Worm (Caenorhabditis elegans) whole organism, young adult: ENCODE data around the gene cht-6.

Experiments used
- B0035.1 ChIP-seq: sonication (generic microtip); optimal IDR thresholded peaks from 2 replicates; lab custom pipeline; 2016; ENCODE audit warnings: missing genetic modification characterization, mild to moderate bottlenecking, missing compliant biosample characterization, missing genotype, missing genetic modification reagents
- B0261.1 ChIP-seq: sonication (generic microtip); optimal IDR thresholded peaks from 2 replicates; lab custom pipeline; 2016; ENCODE audit warnings: mild to moderate bottlenecking, missing genetic modification characterization, moderate library complexity, missing compliant biosample characterization
- C06A6.2 ChIP-seq: fragments of 200-800 bp; sonication (Bioruptor generic); conservative IDR thresholded peaks from 2 replicates; pipeline ENCODE4 v1.3.6; 2022; ENCODE audit warnings: missing genetic modification characterization, missing compliant biosample characterization
- D2030.7 ChIP-seq: fragments of 200-800 bp; sonication (Bioruptor generic); IDR thresholded peaks from 2 replicates; pipeline ENCODE4 v1.3.6; 2022; ENCODE audit warnings: missing genetic modification reagents, missing genetic modification characterization, missing compliant biosample characterization
- F49E8.2 ChIP-seq: sonication (generic microtip); optimal IDR thresholded peaks from 3 replicates; lab custom pipeline; 2017; ENCODE audit warnings: missing genetic modification characterization, mild to moderate bottlenecking, missing compliant biosample characterization, antibody characterized with exemption, moderate library complexity; ENCODE audit not compliant: insufficient read depth
- F57A8.1 ChIP-seq: fragments of 200-800 bp; sonication (Bioruptor generic); optimal IDR thresholded peaks from 2 replicates; lab custom pipeline; 2018; ENCODE audit warnings: mild to moderate bottlenecking, missing genetic modification characterization, moderate library complexity, missing compliant biosample characterization
- K12H6.12 ChIP-seq: fragments of 200-800 bp; sonication (Bioruptor generic); optimal IDR thresholded peaks from 2 replicates; lab custom pipeline; 2018; ENCODE audit warnings: mild to moderate bottlenecking, missing genetic modification characterization, missing compliant biosample characterization
- T26A5.8 ChIP-seq: sonication (generic microtip); optimal IDR thresholded peaks from 2 replicates; lab custom pipeline; 2016; ENCODE audit warnings: missing genetic modification characterization, missing compliant biosample characterization
- Y53F4B.3 ChIP-seq: fragments of 200-800 bp; sonication (Bioruptor generic); IDR thresholded peaks from 2 replicates; pipeline ENCODE4 v1.3.6; 2022; ENCODE audit warnings: missing genetic modification reagents, missing genetic modification characterization, missing compliant biosample characterization
- Y79H2A.3 ChIP-seq: fragments of 200-800 bp; sonication (Bioruptor generic); conservative IDR thresholded peaks from 2 replicates; pipeline ENCODE4 v1.3.6; 2022; ENCODE audit warnings: missing genetic modification reagents, missing genetic modification characterization, missing compliant biosample characterization
- Y95B8A.8 ChIP-seq: fragments of 200-800 bp; sonication (Bioruptor generic); IDR thresholded peaks from 2 replicates; pipeline ENCODE4 v1.3.6; 2022; ENCODE audit warnings: missing genetic modification reagents, missing genetic modification characterization, missing compliant biosample characterization
- akir-1 ChIP-seq: fragments of 200-800 bp; sonication (Bioruptor generic); optimal IDR thresholded peaks from 2 replicates; lab custom pipeline; 2018; ENCODE audit warnings: mild to moderate bottlenecking, missing genetic modification characterization, moderate library complexity, missing compliant biosample characterization
- ama-1 ChIP-seq, 3 experiments: fragments of 150-350 bp in 1 of 3; sonication (generic microtip) in 2 of 3; optimal IDR thresholded peaks; 2 replicates each; lab custom pipeline; 2014 to 2018; ENCODE audit warnings: missing biosample characterization in 2 of 3, missing genetic modification characterization in 2 of 3, missing genetic modification reagents in 2 of 3
- aptf-2 ChIP-seq: fragments of 200-800 bp; sonication (Bioruptor generic); conservative IDR thresholded peaks from 2 replicates; pipeline ENCODE4 v1.3.6; 2022; ENCODE audit warnings: missing genetic modification reagents, missing genetic modification characterization, missing compliant biosample characterization
- bed-1 ChIP-seq: fragments of 200-800 bp; sonication (Bioruptor generic); IDR thresholded peaks from 2 replicates; pipeline ENCODE4 v1.3.6; 2022; ENCODE audit warnings: missing genetic modification reagents, missing genetic modification characterization, missing compliant biosample characterization
- bed-2 ChIP-seq: fragments of 200-800 bp; sonication (Bioruptor generic); IDR thresholded peaks from 2 replicates; pipeline ENCODE4 v1.3.6; 2022; ENCODE audit warnings: missing genetic modification reagents, missing genetic modification characterization, missing compliant biosample characterization
- cebp-2 ChIP-seq: fragments of 200-800 bp; sonication (Bioruptor generic); IDR thresholded peaks from 2 replicates; pipeline ENCODE4 v1.3.6; 2022; ENCODE audit warnings: missing genetic modification characterization, missing compliant biosample characterization
- ceh-27 ChIP-seq: fragments of 200-800 bp; sonication (Bioruptor generic); optimal IDR thresholded peaks from 2 replicates; lab custom pipeline; 2018; ENCODE audit warnings: mild to moderate bottlenecking, missing genetic modification characterization, moderate library complexity, missing compliant biosample characterization
- ceh-58 ChIP-seq: fragments of 200-800 bp; sonication (Bioruptor generic); IDR thresholded peaks from 2 replicates; pipeline ENCODE4 v1.3.6; 2022; ENCODE audit warnings: missing genetic modification characterization, missing compliant biosample characterization
- ceh-79 ChIP-seq: sonication (generic microtip); optimal IDR thresholded peaks from 2 replicates; lab custom pipeline; 2017; ENCODE audit warnings: mild to moderate bottlenecking, missing genetic modification characterization, missing compliant biosample characterization
- ceh-91 ChIP-seq: fragments of 200-800 bp; sonication (Bioruptor generic); IDR thresholded peaks from 2 replicates; pipeline ENCODE4 v1.3.6; 2022; ENCODE audit warnings: missing genetic modification reagents, missing genetic modification characterization, missing compliant biosample characterization
- chd-7 ChIP-seq: sonication (generic microtip); optimal IDR thresholded peaks from 2 replicates; lab custom pipeline; 2016; ENCODE audit warnings: mild to moderate bottlenecking, missing genetic modification characterization, moderate library complexity, missing compliant biosample characterization
- dpff-1 ChIP-seq: sonication (generic microtip); optimal IDR thresholded peaks from 2 replicates; lab custom pipeline; 2017; ENCODE audit warnings: mild to moderate bottlenecking, missing genetic modification characterization, missing compliant biosample characterization
- efl-1 ChIP-seq: fragments of 150-350 bp; optimal IDR thresholded peaks from 2 replicates; lab custom pipeline; 2014; ENCODE audit warnings: missing biosample characterization, missing genetic modification reagents, missing genetic modification characterization
- egrh-3 ChIP-seq: fragments of 200-800 bp; sonication (Bioruptor generic); IDR thresholded peaks from 2 replicates; pipeline ENCODE4 v1.3.6; 2022; ENCODE audit warnings: missing genetic modification reagents, missing genetic modification characterization, missing compliant biosample characterization
- gei-17 ChIP-seq: fragments of 200-800 bp; sonication (Bioruptor generic); optimal IDR thresholded peaks from 2 replicates; lab custom pipeline; 2018; ENCODE audit warnings: mild to moderate bottlenecking, missing genetic modification characterization, missing compliant biosample characterization
- hlh-12 ChIP-seq: sonication (generic microtip); optimal IDR thresholded peaks from 2 replicates; lab custom pipeline; 2016; ENCODE audit warnings: missing genetic modification characterization, missing compliant biosample characterization
- hlh-26 ChIP-seq: fragments of 200-800 bp; sonication (Bioruptor generic); conservative IDR thresholded peaks from 2 replicates; pipeline ENCODE4 v1.3.6; 2022; ENCODE audit warnings: missing genetic modification reagents, missing genetic modification characterization, missing compliant biosample characterization
- hmg-1.2 ChIP-seq: fragments of 200-800 bp; sonication (Bioruptor generic); IDR thresholded peaks from 2 replicates; pipeline ENCODE4 v1.3.6; 2022; ENCODE audit warnings: missing genetic modification reagents, missing genetic modification characterization, missing compliant biosample characterization
- hrde-1 ChIP-seq: sonication (generic microtip); optimal IDR thresholded peaks from 2 replicates; lab custom pipeline; 2016; ENCODE audit warnings: missing genetic modification characterization, mild to moderate bottlenecking, missing compliant biosample characterization, moderate library complexity, missing genotype, missing genetic modification reagents, borderline replicate concordance
- hsf-1 ChIP-seq: fragments of 200-800 bp; sonication (Bioruptor generic); IDR thresholded peaks from 2 replicates; pipeline ENCODE4 v1.3.6; 2022; ENCODE audit warnings: missing genetic modification reagents, missing genetic modification characterization, missing compliant biosample characterization
- let-607 ChIP-seq, 2 experiments: fragments of 200-800 bp in 1 of 2; sonication (Bioruptor generic) in 1 of 2; sonication (generic microtip) in 1 of 2; optimal IDR thresholded peaks; 2 replicates each; lab custom pipeline; 2016 to 2018; ENCODE audit warnings: mild to moderate bottlenecking in 2 of 2, missing compliant biosample characterization in 2 of 2, missing genetic modification characterization in 2 of 2, moderate library complexity in 2 of 2, missing genotype in 1 of 2
- lin-35 ChIP-seq, 3 experiments: fragments of 150-350 bp in 2 of 3; sonication (generic microtip) in 1 of 3; optimal IDR thresholded peaks; 2 replicates each; lab custom pipeline; 2014 to 2018; ENCODE audit warnings: missing biosample characterization in 3 of 3, missing genetic modification characterization in 3 of 3, missing genetic modification reagents in 3 of 3
- madf-6 ChIP-seq: fragments of 200-800 bp; sonication (Bioruptor generic); IDR thresholded peaks from 2 replicates; pipeline ENCODE4 v1.3.6; 2022; ENCODE audit warnings: missing genetic modification reagents, missing genetic modification characterization, missing compliant biosample characterization
- mel-28 ChIP-seq: sonication (generic microtip); optimal IDR thresholded peaks from 2 replicates; lab custom pipeline; 2016; ENCODE audit warnings: borderline replicate concordance, mild to moderate bottlenecking, missing genetic modification characterization, missing compliant biosample characterization
- nfya-1 ChIP-seq: sonication (generic microtip); optimal IDR thresholded peaks from 2 replicates; lab custom pipeline; 2017; ENCODE audit warnings: antibody characterized with exemption, missing compliant biosample characterization, missing genetic modification characterization, borderline replicate concordance; ENCODE audit not compliant: insufficient read depth
- nhr-120 ChIP-seq: fragments of 200-800 bp; sonication (Bioruptor generic); IDR thresholded peaks from 2 replicates; pipeline ENCODE4 v1.3.6; 2022; ENCODE audit warnings: missing genetic modification characterization, missing compliant biosample characterization
- nhr-90 ChIP-seq: sonication (generic microtip); optimal IDR thresholded peaks from 2 replicates; lab custom pipeline; 2016; ENCODE audit warnings: missing genotype, mild to moderate bottlenecking, missing genetic modification characterization, missing compliant biosample characterization
- rec-8 ChIP-seq, 2 experiments: sonication (generic microtip); optimal IDR thresholded peaks; 2 replicates each; lab custom pipeline; 2016; ENCODE audit warnings: mild to moderate bottlenecking in 2 of 2, missing genetic modification characterization in 2 of 2, missing genetic modification reagents in 2 of 2, missing genotype in 2 of 2, missing biosample characterization in 1 of 2, missing compliant biosample characterization in 1 of 2, moderate library complexity in 1 of 2
- sdz-38 ChIP-seq: sonication (generic microtip); optimal IDR thresholded peaks from 2 replicates; lab custom pipeline; 2016; ENCODE audit warnings: missing genotype, missing genetic modification characterization, missing compliant biosample characterization
- sea-2 ChIP-seq: fragments of 200-800 bp; sonication (Bioruptor generic); IDR thresholded peaks from 2 replicates; pipeline ENCODE4 v1.3.6; 2022; ENCODE audit warnings: missing genetic modification characterization, missing compliant biosample characterization
- snpc-1.1 ChIP-seq: sonication (generic microtip); optimal IDR thresholded peaks from 2 replicates; lab custom pipeline; 2017; ENCODE audit warnings: missing genetic modification characterization, mild to moderate bottlenecking, missing compliant biosample characterization, antibody characterized with exemption, moderate library complexity, missing genotype, missing genetic modification reagents; ENCODE audit not compliant: insufficient read depth
- snpc-3.4 ChIP-seq: sonication (generic microtip); optimal IDR thresholded peaks from 2 replicates; lab custom pipeline; 2017; ENCODE audit warnings: missing genetic modification characterization, mild to moderate bottlenecking, missing compliant biosample characterization, antibody characterized with exemption, moderate library complexity, missing genotype, missing genetic modification reagents
- snpc-4 ChIP-seq, 5 experiments: fragments of 150-350 bp in 1 of 5; sonication (generic microtip) in 4 of 5; optimal IDR thresholded peaks; 2 replicates each; lab custom pipeline; 2014 to 2018; ENCODE audit warnings: missing genetic modification characterization in 5 of 5, missing biosample characterization in 3 of 5, antibody characterized with exemption in 2 of 5, mild to moderate bottlenecking in 2 of 5, missing compliant biosample characterization in 2 of 5, missing genotype in 2 of 5, moderate library complexity in 2 of 5, missing genetic modification reagents in 1 of 5
- unc-62 ChIP-seq: fragments of 150-350 bp; optimal IDR thresholded peaks from 2 replicates; lab custom pipeline; 2014; ENCODE audit warnings: missing biosample characterization, missing genetic modification reagents, missing genetic modification characterization
- zim-3 ChIP-seq: sonication (generic microtip); optimal IDR thresholded peaks from 2 replicates; lab custom pipeline; 2017; ENCODE audit warnings: mild to moderate bottlenecking, missing genetic modification characterization, moderate library complexity, missing compliant biosample characterization
- ztf-25 ChIP-seq: fragments of 200-800 bp; sonication (Bioruptor generic); IDR thresholded peaks from 2 replicates; pipeline ENCODE4 v1.3.6; 2022; ENCODE audit warnings: missing genetic modification reagents, missing genetic modification characterization, missing compliant biosample characterization

The cht-6 gene

DNA sequence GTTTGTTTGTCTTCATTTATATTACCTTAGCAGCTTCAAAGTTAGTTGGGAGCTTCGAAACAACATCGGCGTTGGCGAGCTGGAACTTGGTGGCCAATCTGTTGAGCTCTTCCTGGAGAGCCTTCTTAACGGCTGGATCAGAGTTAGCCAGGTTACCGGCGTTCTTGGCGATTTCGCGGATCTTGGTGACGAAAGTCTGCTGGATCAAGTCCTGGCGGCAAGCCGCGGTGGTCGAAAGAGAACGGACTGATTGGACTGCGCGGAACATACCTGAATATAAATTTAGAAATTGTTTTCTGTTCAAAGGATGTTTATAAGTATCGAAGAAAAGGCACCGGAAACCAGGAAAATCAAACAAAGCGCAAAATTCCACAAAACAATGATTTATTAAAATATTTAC, 12.1 kb downstream of the cht-6 start, which contains the start of gene atp-4 (continued):
- TF ChIP-seq rec-8 (tag; optimal IDR thresholded peaks at IDR 0.05; lab: Kevin White, UChicago) (no peak), sea-2 (GFP tag; lab: Robert Waterston, UW) (no peak), hmg-1.2 (GFP tag; lab: Robert Waterston, UW) (no peak), aptf-2 (GFP tag; lab: Robert Waterston, UW) (no peak), K12H6.12 (no peak), D2030.7 (no peak), ceh-79 (tag; lab: Kevin White, UChicago) (no peak), nhr-90 (no peak), hlh-12 (tag; lab: Kevin White, UChicago) (no peak), sdz-38 (tag; lab: Kevin White, UChicago) (no peak), bed-1 (no peak), hsf-1 (GFP tag; lab: Robert Waterston, UW) (peak; percentile 69; the same call in 1 of the 2 replicates), hrde-1 (tag; lab: Kevin White, UChicago) (no peak), C06A6.2 (GFP tag; lab: Robert Waterston, UW) (no peak), ztf-25 (GFP tag; lab: Robert Waterston, UW) (no peak), madf-6 (GFP tag; lab: Robert Waterston, UW) (peak; percentile 48; the same call in 1 of the 2 replicates), ceh-91 (GFP tag; lab: Robert Waterston, UW) (no peak), nhr-120 (no peak), chd-7 (tag; lab: Kevin White, UChicago) (peak; percentile 20), akir-1 (GFP tag; lab: Kevin White, UChicago) (no peak), F57A8.1 (GFP tag; lab: Kevin White, UChicago) (no peak), egrh-3 (GFP tag; lab: Robert Waterston, UW) (peak; percentile 39), let-607 (tag; optimal IDR thresholded peaks at IDR 0.05; lab: Kevin White, UChicago) (no peak), dpff-1 (tag; lab: Kevin White, UChicago) (no peak), unc-62 (GFP tag; lab: Kevin White, UChicago) (no peak), mel-28 (tag; lab: Kevin White, UChicago) (no peak), cebp-2 (GFP tag; lab: Robert Waterston, UW) (no peak), bed-2 (no peak), hlh-26 (GFP tag; lab: Robert Waterston, UW) (no peak), snpc-1.1 (no peak), Y53F4B.3 (GFP tag; lab: Robert Waterston, UW) (no peak), nfya-1 (tag; lab: Kevin White, UChicago) (no peak), gei-17 (GFP tag; lab: Kevin White, UChicago) (no peak), ama-1 (optimal IDR thresholded peaks at IDR 0.05; lab: Kevin White, UChicago) (no peak), ama-1 (GFP tag; optimal IDR thresholded peaks at IDR 0.05; lab: Kevin White, UChicago) (peak in 1 of 2 experiments; percentile 20), ceh-27 (GFP tag; lab: Kevin White, UChicago) (no peak), efl-1 (no peak), snpc-3.4 (tag; lab: Kevin White, UChicago) (no peak), ceh-58 (GFP tag; lab: Robert Waterston, UW) (no peak), Y95B8A.8 (GFP tag; lab: Robert Waterston, UW) (0 out of 2 replicates have a peak, but pooled peaks have one; percentile 24), T26A5.8 (tag; lab: Kevin White, UChicago) (no peak), snpc-4 (GFP tag; optimal IDR thresholded peaks at IDR 0.05; lab: Kevin White, UChicago) (no peak), snpc-4 (tag; optimal IDR thresholded peaks at IDR 0.05; lab: Kevin White, UChicago) (no peak), lin-35 (GFP tag; optimal IDR thresholded peaks at IDR 0.05; lab: Kevin White, UChicago) (no peak), B0035.1 (tag; lab: Kevin White, UChicago) (no peak), Y79H2A.3 (GFP tag; lab: Robert Waterston, UW) (no peak), B0261.1 (tag; lab: Kevin White, UChicago) (no peak), zim-3 (peak; percentile 20), F49E8.2 (no peak)
